Worm (Caenorhabditis elegans) whole organism, L4 larva: ENCODE data around the gene W10G11.1.

Experiments used
- F37D6.2 ChIP-seq: sonication (generic microtip); optimal IDR thresholded peaks from 2 replicates; lab custom pipeline; 2016; ENCODE audit warnings: mild to moderate bottlenecking, missing genetic modification characterization, missing compliant biosample characterization
- R02D3.7 ChIP-seq: fragments of 150-350 bp; sonication (generic microtip); optimal IDR thresholded peaks from 3 replicates; lab custom pipeline; 2014; ENCODE audit warnings: missing biosample characterization, missing genetic modification characterization
- aha-1 ChIP-seq: fragments of 150-350 bp; peaks from one replicate; lab custom pipeline; 2014; ENCODE audit warnings: missing biosample characterization, missing genetic modification characterization
- aly-2 ChIP-seq: sonication (generic microtip); optimal IDR thresholded peaks from 2 replicates; lab custom pipeline; 2018; ENCODE audit warnings: missing biosample characterization, missing genetic modification characterization
- ceh-20 ChIP-seq: fragments of 200-800 bp; sonication (Bioruptor generic); IDR thresholded peaks from 2 replicates; pipeline ENCODE4 v1.3.6; 2022; ENCODE audit warnings: missing genetic modification reagents, missing genetic modification characterization, missing compliant biosample characterization
- ceh-62 ChIP-seq: sonication (generic microtip); optimal IDR thresholded peaks from 2 replicates; lab custom pipeline; 2017; ENCODE audit warnings: missing biosample characterization, missing genetic modification characterization
- ces-1 ChIP-seq: fragments of 150-350 bp; sonication (generic microtip); optimal IDR thresholded peaks from 4 replicates; lab custom pipeline; 2014; ENCODE audit warnings: missing biosample characterization, missing genetic modification reagents, missing genetic modification characterization
- cey-2 ChIP-seq: sonication (generic microtip); optimal IDR thresholded peaks from 3 replicates; lab custom pipeline; 2017; ENCODE audit warnings: missing genetic modification characterization, mild to moderate bottlenecking, missing compliant biosample characterization, antibody characterized with exemption, borderline replicate concordance; ENCODE audit not compliant: insufficient read depth
- daf-19 ChIP-seq: fragments of 200-800 bp; sonication (Bioruptor generic); conservative IDR thresholded peaks from 2 replicates; pipeline ENCODE4 v1.3.6; 2022; ENCODE audit warnings: missing genetic modification characterization, missing compliant biosample characterization
- daf-8 ChIP-seq: fragments of 200-800 bp; sonication (Bioruptor generic); IDR thresholded peaks from 2 replicates; pipeline ENCODE4 v1.3.6; 2022; ENCODE audit warnings: missing genetic modification characterization, missing compliant biosample characterization
- dmd-9 ChIP-seq: fragments of 200-800 bp; sonication (Bioruptor generic); IDR thresholded peaks from 2 replicates; pipeline ENCODE4 v1.3.6; 2022; ENCODE audit warnings: missing genetic modification reagents, missing genetic modification characterization, missing compliant biosample characterization
- dpl-1 ChIP-seq: fragments of 150-350 bp; optimal IDR thresholded peaks from 2 replicates; lab custom pipeline; 2014; ENCODE audit warnings: missing biosample characterization, missing genetic modification reagents, missing genetic modification characterization
- egl-43 ChIP-seq: fragments of 200-800 bp; sonication (Bioruptor generic); IDR thresholded peaks from 2 replicates; pipeline ENCODE4 v1.3.6; 2022; ENCODE audit warnings: missing genetic modification reagents, missing genetic modification characterization, missing compliant biosample characterization
- fos-1 ChIP-seq: fragments of 150-350 bp; optimal IDR thresholded peaks from 2 replicates; lab custom pipeline; 2014; ENCODE audit warnings: missing biosample characterization, missing genetic modification characterization
- hlh-30 ChIP-seq: sonication (generic microtip); optimal IDR thresholded peaks from 2 replicates; lab custom pipeline; 2017; ENCODE audit warnings: antibody characterized with exemption, mild to moderate bottlenecking, missing genetic modification characterization, missing compliant biosample characterization; ENCODE audit not compliant: insufficient read depth
- jun-1 ChIP-seq: fragments of 150-350 bp; optimal IDR thresholded peaks from 2 replicates; lab custom pipeline; 2014; ENCODE audit warnings: missing biosample characterization, missing genetic modification reagents, missing genetic modification characterization
- lim-7 ChIP-seq: fragments of 200-800 bp; sonication (Bioruptor generic); IDR thresholded peaks from 2 replicates; pipeline ENCODE4 v1.3.6; 2022; ENCODE audit warnings: missing genetic modification characterization, missing compliant biosample characterization
- lin-29 ChIP-seq: fragments of 200-800 bp; sonication (Bioruptor generic); IDR thresholded peaks from 2 replicates; pipeline ENCODE4 v1.3.6; 2022; ENCODE audit warnings: missing genetic modification reagents, missing genetic modification characterization, missing compliant biosample characterization
- lin-39 ChIP-seq: fragments of 150-350 bp; optimal IDR thresholded peaks from 2 replicates; lab custom pipeline; 2014; ENCODE audit warnings: missing biosample characterization, missing genetic modification reagents, missing genetic modification characterization
- mdt-29 ChIP-seq: fragments of 200-800 bp; sonication (Bioruptor generic); IDR thresholded peaks from 2 replicates; pipeline ENCODE4 v1.3.6; 2022; ENCODE audit warnings: missing genetic modification reagents, missing genetic modification characterization, missing compliant biosample characterization
- mxl-2 ChIP-seq: fragments of 200-800 bp; sonication (Bioruptor generic); conservative IDR thresholded peaks from 2 replicates; pipeline ENCODE4 v1.3.6; 2022; ENCODE audit warnings: missing genetic modification reagents, missing genetic modification characterization, missing compliant biosample characterization
- nhr-102 ChIP-seq: sonication (generic microtip); optimal IDR thresholded peaks from 2 replicates; lab custom pipeline; 2016; ENCODE audit warnings: mild to moderate bottlenecking, missing genetic modification characterization, moderate library complexity, missing compliant biosample characterization
- nhr-11 ChIP-seq: fragments of 150-350 bp; optimal IDR thresholded peaks from 2 replicates; lab custom pipeline; 2014; ENCODE audit warnings: missing biosample characterization, missing genetic modification characterization
- nhr-25 ChIP-seq: sonication (generic microtip); optimal IDR thresholded peaks from 2 replicates; lab custom pipeline; 2017; ENCODE audit warnings: missing genetic modification characterization, mild to moderate bottlenecking, missing compliant biosample characterization, antibody characterized with exemption, moderate library complexity, borderline replicate concordance; ENCODE audit not compliant: insufficient read depth
- nhr-41 ChIP-seq: fragments of 200-800 bp; sonication (Bioruptor generic); IDR thresholded peaks from 2 replicates; pipeline ENCODE4 v1.3.6; 2022; ENCODE audit warnings: missing genetic modification reagents, missing genetic modification characterization, missing compliant biosample characterization
- nhr-42 ChIP-seq: fragments of 200-800 bp; sonication (Bioruptor generic); IDR thresholded peaks from 2 replicates; pipeline ENCODE4 v1.3.6; 2022; ENCODE audit warnings: missing genetic modification characterization, missing compliant biosample characterization
- nhr-76 ChIP-seq: fragments of 150-350 bp; optimal IDR thresholded peaks from 2 replicates; lab custom pipeline; 2014; ENCODE audit warnings: missing biosample characterization, missing genetic modification characterization
- nhr-77 ChIP-seq: fragments of 150-350 bp; optimal IDR thresholded peaks from 2 replicates; lab custom pipeline; 2014; ENCODE audit warnings: missing biosample characterization, missing genetic modification characterization
- saeg-2 ChIP-seq: fragments of 200-800 bp; sonication (Bioruptor generic); IDR thresholded peaks from 2 replicates; pipeline ENCODE4 v1.3.6; 2022; ENCODE audit warnings: missing genetic modification reagents, missing genetic modification characterization, missing compliant biosample characterization
- set-16 ChIP-seq: fragments of 200-800 bp; sonication (Bioruptor generic); IDR thresholded peaks from 2 replicates; pipeline ENCODE4 v1.3.6; 2022; ENCODE audit warnings: missing genetic modification reagents, missing genetic modification characterization, missing compliant biosample characterization
- snpc-1.2 ChIP-seq: fragments of 200-800 bp; sonication (Bioruptor generic); IDR thresholded peaks from 2 replicates; pipeline ENCODE4 v1.3.6; 2022; ENCODE audit warnings: missing genetic modification reagents, missing genetic modification characterization, missing compliant biosample characterization
- snpc-4 ChIP-seq: fragments of 150-350 bp; optimal IDR thresholded peaks from 2 replicates; lab custom pipeline; 2014; ENCODE audit warnings: missing biosample characterization, missing genetic modification characterization
- tag-97 ChIP-seq: fragments of 200-800 bp; sonication (Bioruptor generic); IDR thresholded peaks from 2 replicates; pipeline ENCODE4 v1.3.6; 2022; ENCODE audit warnings: missing genetic modification characterization, missing compliant biosample characterization
- unc-130 ChIP-seq: sonication (generic microtip); optimal IDR thresholded peaks from 2 replicates; lab custom pipeline; 2016; ENCODE audit warnings: missing genetic modification reagents, missing genetic modification characterization, missing compliant biosample characterization
- zag-1 ChIP-seq: fragments of 150-350 bp; optimal IDR thresholded peaks from 2 replicates; lab custom pipeline; 2014; ENCODE audit warnings: missing biosample characterization, missing genetic modification characterization
- zfp-3 ChIP-seq: fragments of 200-800 bp; sonication (Bioruptor generic); conservative IDR thresholded peaks from 2 replicates; pipeline ENCODE4 v1.3.6; 2022; ENCODE audit warnings: missing genetic modification reagents, missing genetic modification characterization, missing compliant biosample characterization
- zip-11 ChIP-seq: fragments of 200-800 bp; sonication (Bioruptor generic); IDR thresholded peaks from 2 replicates; pipeline ENCODE4 v1.3.6; 2022; ENCODE audit warnings: missing genetic modification characterization, missing compliant biosample characterization
- zip-2 ChIP-seq: fragments of 150-350 bp; optimal IDR thresholded peaks from 2 replicates; lab custom pipeline; 2014; ENCODE audit warnings: missing biosample characterization, missing genetic modification characterization
- ztf-11 ChIP-seq: fragments of 150-350 bp; optimal IDR thresholded peaks from 2 replicates; lab custom pipeline; 2014; ENCODE audit warnings: missing biosample characterization, missing genetic modification characterization
- ztf-7 ChIP-seq: fragments of 150-350 bp; optimal IDR thresholded peaks from 2 replicates; lab custom pipeline; 2014; ENCODE audit warnings: missing biosample characterization, missing genetic modification characterization

W10G11.1 gene

ce11 chrII:3578121-3578520 is 17.6 kb upstream of the W10G11.1 start, which contains the start of gene clec-133 (continued):
- TF ChIP-seq tag-97 (GFP tag; lab: Robert Waterston, UW) (no peak), fos-1 (tag; lab: Kevin White, UChicago) (no peak), daf-19 (no peak), dmd-9 (GFP tag; lab: Robert Waterston, UW) (no peak)
- TF ChIP-seq, all 104 proteins: peak for 0

ce11 chrII:3576742-3577141 is 16.2 kb upstream of the W10G11.1 start, which contains the start of gene clec-132:
TSS of gene clec-132 (plus strand) at chrII:3577042.
- no peak for TF ChIP-seq lin-39 (tag; lab: Kevin White, UChicago)
- no peak for TF ChIP-seq mxl-2 (GFP tag; lab: Robert Waterston, UW)
- no peak for TF ChIP-seq lim-7
- no peak for TF ChIP-seq hlh-30 (tag; lab: Kevin White, UChicago)
- no peak for TF ChIP-seq nhr-41 (GFP tag; lab: Robert Waterston, UW)
- TF ChIP-seq ceh-20 (GFP tag; lab: Robert Waterston, UW), result no peak
- no peak for TF ChIP-seq egl-43
- no peak for TF ChIP-seq nhr-25 (tag; lab: Kevin White, UChicago)
- TF ChIP-seq tag-97 (GFP tag; lab: Robert Waterston, UW), result no peak
- no peak for TF ChIP-seq F37D6.2 (tag; lab: Kevin White, UChicago)
- no peak for TF ChIP-seq lin-29 (GFP tag; lab: Robert Waterston, UW)
- no peak for TF ChIP-seq set-16
- no peak for TF ChIP-seq zip-2
- TF ChIP-seq ceh-62 (tag; lab: Kevin White, UChicago), result no peak
- TF ChIP-seq dpl-1, result no peak
- TF ChIP-seq mdt-29 (GFP tag; lab: Robert Waterston, UW), result no peak
- no peak for TF ChIP-seq nhr-76 (tag; lab: Kevin White, UChicago)
- TF ChIP-seq nhr-102 (tag; lab: Kevin White, UChicago), result no peak

ce11 chrII:3573255-3573654 is 12.8 kb upstream of the W10G11.1 start, which contains the start of gene clec-130:
TSS of gene clec-130 (plus strand) at chrII:3573555.
- TF ChIP-seq zip-2 (no peak), nhr-77 (tag; lab: Kevin White, UChicago) (no peak), dmd-9 (GFP tag; lab: Robert Waterston, UW) (no peak), jun-1 (no peak), aly-2 (no peak), cey-2 (tag; lab: Kevin White, UChicago) (no peak), mxl-2 (GFP tag; lab: Robert Waterston, UW) (no peak), nhr-11 (tag; lab: Kevin White, UChicago) (no peak), saeg-2 (GFP tag; lab: Robert Waterston, UW) (no peak), ztf-7 (tag; lab: Kevin White, UChicago) (no peak), unc-130 (GFP tag; lab: Kevin White, UChicago) (no peak), daf-8 (GFP tag; lab: Robert Waterston, UW) (no peak), ces-1 (no peak), nhr-42 (GFP tag; lab: Robert Waterston, UW) (no peak), snpc-4 (no peak), ceh-20 (GFP tag; lab: Robert Waterston, UW) (no peak)

- no peak for TF ChIP-seq R02D3.7 (tag; lab: Kevin White, UChicago)
- TF ChIP-seq aha-1 (tag; lab: Kevin White, UChicago), result peak; percentile 51
- no peak for TF ChIP-seq cey-2 (tag; lab: Kevin White, UChicago)
- TF ChIP-seq snpc-1.2 (GFP tag; lab: Robert Waterston, UW), result no peak
- TF ChIP-seq ztf-11 (tag; lab: Kevin White, UChicago), result no peak
- no peak for TF ChIP-seq zfp-3 (GFP tag; lab: Robert Waterston, UW)
- no peak for TF ChIP-seq zip-11 (GFP tag; lab: Robert Waterston, UW)
- no peak for TF ChIP-seq zag-1 (tag; lab: Kevin White, UChicago)
These were observed 10.5 kb upstream of the W10G11.1 start, which contains the start of the genes clec-128 and clec-129 for ce11 chrII:3570927-3571538. TSS of gene clec-128 (minus strand) at chrII:3571027. TSS of gene clec-129 (plus strand) at chrII:3571488.
